Fruit fly (Drosophila melanogaster) whole organism, embryonic: Measurements from ENCODE around the gene nmdyn-D6.

Source experiments
- Atf6 ChIP-seq: fragments of 200-800 bp; sonication (Bioruptor generic); IDR thresholded peaks from 2 replicates; pipeline ENCODE4 v1.3.6; 2022; ENCODE audit warnings: missing biosample characterization, missing genetic modification characterization
- CG1024 ChIP-seq: fragments of 200-800 bp; sonication (Bioruptor generic); IDR thresholded peaks from 2 replicates; pipeline ENCODE4 v1.3.6; 2022; ENCODE audit warnings: missing biosample characterization, missing genetic modification characterization
- CG10274 ChIP-seq: fragments of 200-800 bp; sonication (Bioruptor generic); optimal IDR thresholded peaks from 3 replicates; lab custom pipeline; 2017; ENCODE audit warnings: missing biosample characterization, mild to moderate bottlenecking, missing genetic modification characterization
- CG10431 ChIP-seq: fragments of 200-800 bp; sonication (Bioruptor generic); optimal IDR thresholded peaks from 3 replicates; lab custom pipeline; 2018; ENCODE audit warnings: missing biosample characterization, mild to moderate bottlenecking, missing genetic modification characterization
- CG10979 ChIP-seq: fragments of 200-800 bp; sonication (Bioruptor generic); optimal IDR thresholded peaks from 2 replicates; lab custom pipeline; 2018; ENCODE audit warnings: missing biosample characterization, mild to moderate bottlenecking, missing genetic modification characterization, moderate library complexity
- CG11093 ChIP-seq: fragments of 200-800 bp; sonication (Bioruptor generic); IDR thresholded peaks from 3 replicates; pipeline ENCODE4 v1.3.6; 2022; ENCODE audit warnings: missing biosample characterization, missing genetic modification characterization
- CG12659 ChIP-seq: fragments of 200-800 bp; sonication (Bioruptor generic); optimal IDR thresholded peaks from 3 replicates; lab custom pipeline; 2017; ENCODE audit warnings: mild to moderate bottlenecking, missing biosample characterization, missing genetic modification reagents, missing genetic modification characterization
- CG13123 ChIP-seq: fragments of 200-800 bp; sonication (Bioruptor generic); optimal IDR thresholded peaks from 2 replicates; lab custom pipeline; 2016; ENCODE audit warnings: missing biosample characterization, missing genetic modification characterization
- CG15011 ChIP-seq: fragments of 200-800 bp; sonication (Bioruptor generic); optimal IDR thresholded peaks from 3 replicates; lab custom pipeline; 2018; ENCODE audit warnings: missing biosample characterization, mild to moderate bottlenecking, missing genetic modification characterization
- CG17612 ChIP-seq: fragments of 200-800 bp; sonication (Bioruptor generic); IDR thresholded peaks from 2 replicates; pipeline ENCODE4 v1.3.6; 2022; ENCODE audit warnings: missing biosample characterization, missing genetic modification characterization
- CG2889 ChIP-seq: fragments of 200-800 bp; sonication (Bioruptor generic); IDR thresholded peaks from 3 replicates; pipeline ENCODE4 v1.3.6; 2022; ENCODE audit warnings: missing biosample characterization, missing genetic modification characterization
- CG4854 ChIP-seq: fragments of 200-800 bp; sonication (Bioruptor generic); optimal IDR thresholded peaks from 2 replicates; lab custom pipeline; 2016; ENCODE audit warnings: missing biosample characterization, missing genetic modification characterization, inconsistent platforms
- CG5180 ChIP-seq: fragments of 200-800 bp; sonication (Bioruptor generic); optimal IDR thresholded peaks from 3 replicates; lab custom pipeline; 2017; ENCODE audit warnings: missing biosample characterization, missing genetic modification characterization, mild to moderate bottlenecking, moderate library complexity, missing genetic modification reagents
- CG5953 ChIP-seq: fragments of 200-800 bp; sonication (Bioruptor generic); IDR thresholded peaks from 2 replicates; pipeline ENCODE4 v1.3.6; 2022; ENCODE audit warnings: missing biosample characterization, missing genetic modification characterization
- CG7556 ChIP-seq: fragments of 200-800 bp; sonication (Bioruptor generic); optimal IDR thresholded peaks from 2 replicates; lab custom pipeline; 2017; ENCODE audit warnings: missing biosample characterization, mild to moderate bottlenecking, missing genetic modification characterization
- CG7963 ChIP-seq: fragments of 200-800 bp; sonication (Bioruptor generic); IDR thresholded peaks from 3 replicates; pipeline ENCODE4 v1.3.6; 2022; ENCODE audit warnings: missing biosample characterization, missing genetic modification characterization; ENCODE audit not compliant: partially characterized antibody
- CG9609 ChIP-seq: fragments of 200-800 bp; sonication (Bioruptor generic); optimal IDR thresholded peaks from 3 replicates; lab custom pipeline; 2016; ENCODE audit warnings: missing biosample characterization, missing genetic modification characterization
- CG9876 ChIP-seq: fragments of 200-800 bp; sonication (Bioruptor generic); optimal IDR thresholded peaks from 2 replicates; lab custom pipeline; 2016; ENCODE audit warnings: missing biosample characterization, missing genetic modification characterization
- Camta ChIP-seq: fragments of 200-800 bp; sonication (Bioruptor generic); optimal IDR thresholded peaks from 2 replicates; lab custom pipeline; 2016; ENCODE audit warnings: missing biosample characterization, missing genetic modification characterization
- CrebB ChIP-seq: fragments of 200-800 bp; sonication (Bioruptor generic); optimal IDR thresholded peaks from 3 replicates; lab custom pipeline; 2018; ENCODE audit warnings: missing biosample characterization, mild to moderate bottlenecking, missing genetic modification characterization
- Doc3 ChIP-seq: fragments of 200-800 bp; sonication (Bioruptor generic); IDR thresholded peaks from 3 replicates; pipeline ENCODE4 v1.3.6; 2022; ENCODE audit warnings: missing biosample characterization, missing genetic modification characterization; ENCODE audit not compliant: partially characterized antibody
- Drgx ChIP-seq: fragments of 200-800 bp; sonication (Bioruptor generic); IDR thresholded peaks from 2 replicates; pipeline ENCODE4 v1.3.6; 2022; ENCODE audit warnings: missing biosample characterization, missing genetic modification characterization
- E2f2 ChIP-seq: fragments of 200-800 bp; sonication (Bioruptor generic); IDR thresholded peaks from 2 replicates; pipeline ENCODE4 v1.3.6; 2022; ENCODE audit warnings: missing biosample characterization, missing genetic modification characterization
- NK7.1 ChIP-seq: fragments of 200-800 bp; sonication (Bioruptor generic); optimal IDR thresholded peaks from 3 replicates; lab custom pipeline; 2016; ENCODE audit warnings: missing biosample characterization, missing genetic modification characterization
- Sox102F ChIP-seq: fragments of 200-800 bp; sonication (Bioruptor generic); optimal IDR thresholded peaks from 2 replicates; lab custom pipeline; 2018; ENCODE audit warnings: missing biosample characterization, mild to moderate bottlenecking, missing genetic modification characterization, moderate library complexity
- Stat92E ChIP-seq, 3 experiments: fragments of >200 bp in 2 of 3; fragments of 200-800 bp in 1 of 3; sonication (Bioruptor generic) in 1 of 3; optimal IDR thresholded peaks; 2 replicates each; lab custom pipeline; 2017 to 2019; ENCODE audit warnings: missing biosample characterization in 3 of 3, missing genetic modification characterization in 3 of 3, mild to moderate bottlenecking in 1 of 3, moderate library complexity in 1 of 3
- aop ChIP-seq: fragments of 200-800 bp; sonication (Bioruptor generic); IDR thresholded peaks from 2 replicates; pipeline ENCODE4 v1.3.6; 2022; ENCODE audit warnings: missing biosample characterization, missing genetic modification characterization
- caup ChIP-seq: fragments of 200-800 bp; sonication (Bioruptor generic); optimal IDR thresholded peaks from 3 replicates; lab custom pipeline; 2017; ENCODE audit warnings: missing biosample characterization, mild to moderate bottlenecking, missing genetic modification characterization, moderate library complexity; ENCODE audit not compliant: severe bottlenecking
- crp ChIP-seq, 2 experiments: fragments of 200-800 bp; sonication (Bioruptor generic); optimal IDR thresholded peaks; 2 replicates in 1 of 2; 3 replicates in 1 of 2; lab custom pipeline; 2017; ENCODE audit warnings: missing biosample characterization in 2 of 2, missing genetic modification characterization in 2 of 2, mild to moderate bottlenecking in 1 of 2, moderate library complexity in 1 of 2
- danr ChIP-seq: fragments of 200-800 bp; sonication (Bioruptor generic); IDR thresholded peaks from 2 replicates; pipeline ENCODE4 v1.3.6; 2022; ENCODE audit warnings: missing biosample characterization, missing genetic modification characterization
- dysf ChIP-seq: fragments of 200-800 bp; sonication (Bioruptor generic); IDR thresholded peaks from 3 replicates; pipeline ENCODE4 v1.3.6; 2022; ENCODE audit warnings: missing biosample characterization, missing genetic modification characterization
- esg ChIP-seq: fragments of 200-800 bp; sonication (Bioruptor generic); conservative IDR thresholded peaks from 2 replicates; pipeline ENCODE4 v1.3.6; 2022; ENCODE audit warnings: missing biosample characterization, missing genetic modification characterization
- fd3F ChIP-seq: fragments of 200-800 bp; sonication (Bioruptor generic); optimal IDR thresholded peaks from 2 replicates; lab custom pipeline; 2018; ENCODE audit warnings: missing biosample characterization, mild to moderate bottlenecking, missing genetic modification characterization, moderate library complexity
- gcm ChIP-seq: fragments of 200-800 bp; sonication (Bioruptor generic); optimal IDR thresholded peaks from 2 replicates; lab custom pipeline; 2019; ENCODE audit warnings: missing biosample characterization, mild to moderate bottlenecking, missing genetic modification characterization, moderate library complexity
- gcm2 ChIP-seq: fragments of 200-800 bp; sonication (Bioruptor generic); optimal IDR thresholded peaks from 2 replicates; lab custom pipeline; 2016; ENCODE audit warnings: missing biosample characterization, missing genetic modification characterization
- grn ChIP-seq: fragments of 200-800 bp; sonication (Bioruptor generic); optimal IDR thresholded peaks from 3 replicates; lab custom pipeline; 2017; ENCODE audit warnings: missing biosample characterization, missing genetic modification characterization
- hbn ChIP-seq: fragments of 200-800 bp; sonication (Bioruptor generic); IDR thresholded peaks from 2 replicates; pipeline ENCODE4 v1.3.6; 2022; ENCODE audit warnings: missing biosample characterization, missing genetic modification characterization; ENCODE audit not compliant: partially characterized antibody
- ind ChIP-seq: fragments of 200-800 bp; sonication (Bioruptor generic); optimal IDR thresholded peaks from 3 replicates; lab custom pipeline; 2016; ENCODE audit warnings: missing biosample characterization, missing genetic modification characterization
- lbe ChIP-seq: fragments of 200-800 bp; sonication (Bioruptor generic); optimal IDR thresholded peaks from 2 replicates; lab custom pipeline; 2016; ENCODE audit warnings: missing biosample characterization, mild to moderate bottlenecking, missing genetic modification characterization
- lola ChIP-seq, 3 experiments: fragments of >200 bp in 2 of 3; fragments of 200-800 bp in 1 of 3; sonication (Bioruptor generic) in 1 of 3; optimal IDR thresholded peaks; 2 replicates each; lab custom pipeline; 2017 to 2019; ENCODE audit warnings: missing biosample characterization in 3 of 3, missing genetic modification characterization in 3 of 3, mild to moderate bottlenecking in 1 of 3, moderate library complexity in 1 of 3
- luna ChIP-seq: fragments of 200-800 bp; sonication (Bioruptor generic); optimal IDR thresholded peaks from 2 replicates; lab custom pipeline; 2016; ENCODE audit warnings: missing biosample characterization, missing genetic modification characterization
- nau ChIP-seq: fragments of 200-800 bp; sonication (Bioruptor generic); optimal IDR thresholded peaks from 3 replicates; lab custom pipeline; 2017; ENCODE audit warnings: missing biosample characterization, mild to moderate bottlenecking, missing genetic modification characterization, missing genetic modification reagents
- pnt ChIP-seq: fragments of 200-800 bp; sonication (Bioruptor generic); optimal IDR thresholded peaks from 3 replicates; lab custom pipeline; 2016; ENCODE audit warnings: missing biosample characterization, missing genetic modification characterization
- prd ChIP-seq, 3 experiments: fragments of >200 bp in 2 of 3; fragments of 200-800 bp in 1 of 3; sonication (Bioruptor generic) in 1 of 3; optimal IDR thresholded peaks in 2 of 3; IDR thresholded peaks in 1 of 3; 2 replicates in 2 of 3; 3 replicates in 1 of 3; pipeline versions ENCODE4 v1.3.6 to Lab custom; 2017 to 2022; ENCODE audit warnings: missing biosample characterization in 1 of 3, missing genetic modification characterization in 1 of 3
- scrt ChIP-seq: fragments of 200-800 bp; sonication (Bioruptor generic); optimal IDR thresholded peaks from 2 replicates; lab custom pipeline; 2018; ENCODE audit warnings: missing biosample characterization, mild to moderate bottlenecking, missing genetic modification characterization, moderate library complexity
- sd ChIP-seq: fragments of 200-800 bp; sonication (Bioruptor generic); optimal IDR thresholded peaks from 3 replicates; lab custom pipeline; 2018; ENCODE audit warnings: missing biosample characterization, mild to moderate bottlenecking, missing genetic modification characterization, moderate library complexity
- shn ChIP-seq: fragments of 200-800 bp; sonication (Bioruptor generic); optimal IDR thresholded peaks from 3 replicates; lab custom pipeline; 2016; ENCODE audit warnings: missing biosample characterization, missing genetic modification characterization
- stwl ChIP-seq: fragments of 200-800 bp; sonication (Bioruptor generic); optimal IDR thresholded peaks from 3 replicates; lab custom pipeline; 2018; ENCODE audit warnings: missing biosample characterization, mild to moderate bottlenecking, missing genetic modification characterization, moderate library complexity
- vnd ChIP-seq: fragments of 200-800 bp; sonication (Bioruptor generic); IDR thresholded peaks from 3 replicates; pipeline ENCODE4 v1.3.6; 2022; ENCODE audit warnings: missing biosample characterization, missing genetic modification characterization; ENCODE audit not compliant: partially characterized antibody

The nmdyn-D6 gene

DNA sequence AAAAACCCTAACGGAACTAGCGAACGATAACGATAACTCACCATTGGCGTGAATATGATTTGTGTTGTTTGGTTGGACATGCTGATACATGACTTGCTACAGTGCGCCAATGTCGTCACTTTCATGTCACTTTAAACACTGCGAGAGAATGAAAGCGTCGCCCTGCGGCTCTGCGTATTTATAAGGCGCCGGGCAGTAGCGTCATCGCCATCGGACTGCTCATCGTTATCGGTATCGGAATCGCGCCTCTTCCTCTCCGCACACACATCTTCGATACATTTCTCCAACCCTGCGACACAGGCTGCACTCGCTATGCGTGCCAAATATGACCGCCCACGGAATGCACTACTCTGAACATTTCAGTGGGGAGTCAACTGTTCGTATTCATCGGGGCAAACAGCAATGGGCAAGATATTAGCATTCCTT is 19.0 kb downstream of the nmdyn-D6 start, which contains the start of gene sbm (continued):
- TF ChIP-seq CG10431: no peak
- TF ChIP-seq CG1024: peak; percentile 16; the same call in 1 of the 2 replicates
- TF ChIP-seq NK7.1 (GFP tag; lab: Kevin White, UChicago): no peak
- TF ChIP-seq gcm: no peak
- no peak for TF ChIP-seq danr (GFP tag; lab: Robert Waterston, UW)
- no peak for TF ChIP-seq CG7556
- TF ChIP-seq CG7963 (GFP tag; lab: Robert Waterston, UW): peak; percentile 80
- TF ChIP-seq Stat92E (GFP tag; optimal IDR thresholded peaks at IDR 0.05; lab: Kevin White, UChicago): no peak
- peak; percentile 56; the same call in 1 of the 3 replicates for TF ChIP-seq CG11093 (GFP tag; lab: Robert Waterston, UW)
- TF ChIP-seq Atf6: peak; percentile 57
- peak; percentile 59 for TF ChIP-seq vnd (GFP tag; lab: Robert Waterston, UW)
- TF ChIP-seq nau: no peak
- TF ChIP-seq lbe: no peak
- no peak for TF ChIP-seq fd3F (GFP tag; lab: Kevin White, UChicago)
- TF ChIP-seq CG5180 (GFP tag; lab: Kevin White, UChicago): no peak
- TF ChIP-seq grn (GFP tag; lab: Kevin White, UChicago): no peak
- no peak for TF ChIP-seq CG13123 (GFP tag; lab: Kevin White, UChicago)
- TF ChIP-seq CG9609 (GFP tag; lab: Kevin White, UChicago): peak; percentile 69
- no peak for TF ChIP-seq CG17612
- TF ChIP-seq CG2889: no peak
- TF ChIP-seq prd (optimal IDR thresholded peaks at IDR 0.05; lab: Kevin White, UChicago): no peak
- peak; percentile 59 for TF ChIP-seq prd (GFP tag; IDR thresholded peaks at IDR 0.05; lab: Robert Waterston, UW)
- peak; percentile 21 for TF ChIP-seq Sox102F (GFP tag; lab: Kevin White, UChicago)
- no peak for TF ChIP-seq caup (GFP tag; lab: Kevin White, UChicago)
- peak; percentile 37; the same call in 1 of the 3 replicates for TF ChIP-seq Doc3
- peak; percentile 60 for TF ChIP-seq pnt (GFP tag; lab: Kevin White, UChicago)
- TF ChIP-seq CG10979 (tag; lab: Kevin White, UChicago): no peak
- TF ChIP-seq hbn (GFP tag; lab: Robert Waterston, UW): peak; percentile 24; the same call in 1 of the 2 replicates
- peak; percentile 95 for TF ChIP-seq stwl (tag; lab: Kevin White, UChicago)
- TF ChIP-seq Drgx (GFP tag; lab: Robert Waterston, UW): peak; percentile 39; the same call in 1 of the 2 replicates
- TF ChIP-seq scrt (GFP tag; lab: Kevin White, UChicago): peak; percentile 3
- TF ChIP-seq luna: no peak
- peak; percentile 32 for TF ChIP-seq CG9876 (GFP tag; lab: Kevin White, UChicago)
- no peak for TF ChIP-seq CG10274
- no peak for TF ChIP-seq gcm2 (GFP tag; lab: Kevin White, UChicago)
- TF ChIP-seq lola (GFP tag; optimal IDR thresholded peaks at IDR 0.05; lab: Kevin White, UChicago): no peak
- TF ChIP-seq crp (GFP tag; optimal IDR thresholded peaks at IDR 0.05; lab: Kevin White, UChicago): no peak
- TF ChIP-seq aop (GFP tag; lab: Robert Waterston, UW): no peak
- no peak for TF ChIP-seq CG5953 (GFP tag; lab: Robert Waterston, UW)
- TF ChIP-seq CG12659 (GFP tag; lab: Kevin White, UChicago): peak; percentile 55
- peak; percentile 53 for TF ChIP-seq ind (GFP tag; lab: Kevin White, UChicago)
- peak; percentile 50; the same call in 1 of the 3 replicates for TF ChIP-seq dysf (GFP tag; lab: Robert Waterston, UW)
- no peak for TF ChIP-seq Camta (GFP tag; lab: Kevin White, UChicago)
- no peak for TF ChIP-seq CG15011 (GFP tag; lab: Kevin White, UChicago)
- TF ChIP-seq esg: peak; percentile 35
- peak; percentile 70 for TF ChIP-seq E2f2 (GFP tag; lab: Robert Waterston, UW)
- no peak for TF ChIP-seq sd
- no peak for TF ChIP-seq CG4854 (GFP tag; lab: Kevin White, UChicago)
- peak; percentile 62 for TF ChIP-seq shn (GFP tag; lab: Kevin White, UChicago)
- peak; percentile 18 for TF ChIP-seq CrebB (tag; lab: Kevin White, UChicago)
